Worm (Caenorhabditis elegans) whole organism, L2 larva: ENCODE measurements around the gene F57B9.8.

Source experiments
- R02D3.7 ChIP-seq: fragments of 150-350 bp; optimal IDR thresholded peaks from 2 replicates; lab custom pipeline; 2014; ENCODE audit warnings: missing biosample characterization, missing genetic modification characterization
- ama-1 ChIP-seq: fragments of 150-350 bp; optimal IDR thresholded peaks from 2 replicates; lab custom pipeline; 2018; ENCODE audit warnings: inconsistent platforms
- lin-13 ChIP-seq: fragments of 150-350 bp; optimal IDR thresholded peaks from 2 replicates; lab custom pipeline; 2014; ENCODE audit warnings: missing biosample characterization, missing genetic modification reagents, missing genetic modification characterization
- lin-39 ChIP-seq: fragments of 150-350 bp; optimal IDR thresholded peaks from 2 replicates; lab custom pipeline; 2014; ENCODE audit warnings: missing biosample characterization, missing genetic modification reagents, missing genetic modification characterization
- nhr-11 ChIP-seq: fragments of 150-350 bp; optimal IDR thresholded peaks from 2 replicates; lab custom pipeline; 2014; ENCODE audit warnings: missing biosample characterization, missing genetic modification characterization
- nhr-12 ChIP-seq: fragments of 150-350 bp; optimal IDR thresholded peaks from 2 replicates; lab custom pipeline; 2014; ENCODE audit warnings: missing biosample characterization, missing genetic modification characterization
- peb-1 ChIP-seq: fragments of 150-350 bp; optimal IDR thresholded peaks from 2 replicates; lab custom pipeline; 2014; ENCODE audit warnings: missing biosample characterization, missing genetic modification characterization
- unc-62 ChIP-seq: fragments of 150-350 bp; optimal IDR thresholded peaks from 2 replicates; lab custom pipeline; 2014; ENCODE audit warnings: missing biosample characterization, missing genetic modification reagents, missing genetic modification characterization
- ztf-11 ChIP-seq: sonication (generic microtip); optimal IDR thresholded peaks from 2 replicates; lab custom pipeline; 2017; ENCODE audit warnings: missing biosample characterization, missing genetic modification characterization
- ztf-4 ChIP-seq: fragments of 150-350 bp; optimal IDR thresholded peaks from 2 replicates; lab custom pipeline; 2014; ENCODE audit warnings: missing biosample characterization, missing genetic modification characterization

DNA sequence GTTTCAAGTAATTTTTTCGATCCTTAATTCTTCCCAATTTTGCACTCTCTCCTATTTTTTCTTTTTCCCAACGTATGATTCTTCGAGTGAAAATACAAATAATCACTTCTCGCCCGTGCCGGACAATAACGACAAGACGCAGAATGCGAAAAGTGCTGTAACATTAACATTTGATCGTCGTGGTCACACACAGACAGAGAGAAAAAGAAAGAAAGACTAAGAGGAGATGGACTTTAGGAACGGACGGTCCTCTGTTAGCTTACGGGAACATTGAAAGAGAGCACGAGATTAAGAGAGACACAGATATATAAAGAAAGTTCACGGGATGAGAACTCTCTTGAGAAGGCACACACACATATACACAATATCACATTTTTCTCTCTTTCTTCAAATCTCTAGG, 12.8 kb upstream of the F57B9.8 start:
- TF ChIP-seq ztf-4 (tag; lab: Kevin White, UChicago) (no peak), lin-39 (tag; lab: Kevin White, UChicago) (no peak), ztf-11 (tag; lab: Kevin White, UChicago) (no peak), nhr-12 (tag; lab: Kevin White, UChicago) (no peak), unc-62 (no peak), R02D3.7 (tag; lab: Kevin White, UChicago) (no peak), ama-1 (no peak), peb-1 (no peak), nhr-11 (tag; lab: Kevin White, UChicago) (no peak), lin-13 (no peak)
